Fruit fly (Drosophila melanogaster): ENCODE results near the gene LManI.

LManI gene

dm6 chr2L:10468388-10468787 is 11.3 kb upstream of the LManI start (continued):
- TF ChIP-seq CG14965 (GFP tag; optimal IDR thresholded peaks at IDR 0.05; ENCODE audit: borderline replicate concordance) = no peak
- TF ChIP-seq nmo (GFP tag; optimal IDR thresholded peaks at IDR 0.05) = peak; percentile 52
- peak; percentile 49 for TF ChIP-seq Antp (GFP tag; optimal IDR thresholded peaks at IDR 0.05)
- no peak for TF ChIP-seq Sin3A (optimal IDR thresholded peaks at IDR 0.05)
- TF ChIP-seq CG6175 (GFP tag; IDR thresholded peaks at IDR 0.05) = no peak
- TF ChIP-seq CG10543 (GFP tag; optimal IDR thresholded peaks at IDR 0.05) = peak; percentile 54
- peak; percentile 10 for TF ChIP-seq CG13624 (GFP tag; optimal IDR thresholded peaks at IDR 0.05)
- TF ChIP-seq CG11504 (tag; optimal IDR thresholded peaks at IDR 0.05) = peak; percentile 75
- TF ChIP-seq wor (GFP tag; IDR thresholded peaks at IDR 0.05) = no peak
- peak; percentile 17 for TF ChIP-seq Ssrp (tag; optimal IDR thresholded peaks at IDR 0.05)
- peak; percentile 50 for TF ChIP-seq CG12071 (GFP tag; optimal IDR thresholded peaks at IDR 0.05)
- TF ChIP-seq NFAT (GFP tag; IDR thresholded peaks at IDR 0.05) = peak; percentile 78
- TF ChIP-seq fu2 (GFP tag; optimal IDR thresholded peaks at IDR 0.05) = no peak
- TF ChIP-seq CG12942 (GFP tag; optimal IDR thresholded peaks at IDR 0.05) = peak; percentile 12
- TF ChIP-seq CG30020 (tag; optimal IDR thresholded peaks at IDR 0.05) = no peak
- TF ChIP-seq mld (GFP tag; IDR thresholded peaks at IDR 0.05; ENCODE audit: partially characterized antibody) = no peak
- no peak for TF ChIP-seq CG4854 (GFP tag; optimal IDR thresholded peaks at IDR 0.05)
- TF ChIP-seq esg (GFP tag; conservative IDR thresholded peaks at IDR 0.05) = peak; percentile 61
- 0 out of 2 replicates have a peak, but pooled peaks have one; percentile 39 for TF ChIP-seq Rx (GFP tag; IDR thresholded peaks at IDR 0.05)
- TF ChIP-seq lilli (GFP tag; optimal IDR thresholded peaks at IDR 0.05) = peak; percentile 52
- TF ChIP-seq stwl (tag; optimal IDR thresholded peaks at IDR 0.05) = no peak
- TF ChIP-seq CG8281 (tag; optimal IDR thresholded peaks at IDR 0.05) = peak; percentile 3
- no peak for TF ChIP-seq z (GFP tag; IDR thresholded peaks at IDR 0.05)
- peak; percentile 67 for TF ChIP-seq CG17359 (tag; optimal IDR thresholded peaks at IDR 0.05)
- peak; percentile 51; the same call in 1 of the 2 replicates for TF ChIP-seq CG32772 (GFP tag; IDR thresholded peaks at IDR 0.05)
- TF ChIP-seq otp (GFP tag; IDR thresholded peaks at IDR 0.05) = peak; percentile 26; the same call in 1 of the 3 replicates
- TF ChIP-seq pnt (GFP tag; optimal IDR thresholded peaks at IDR 0.05) = peak; percentile 16
- no peak for TF ChIP-seq Lpt (GFP tag; optimal IDR thresholded peaks at IDR 0.05)
- TF ChIP-seq CG3407 (GFP tag; optimal IDR thresholded peaks at IDR 0.05) = peak; percentile 31
- peak; percentile 35 for TF ChIP-seq Abd-B (GFP tag; optimal IDR thresholded peaks at IDR 0.05)
- TF ChIP-seq salm (tag; optimal IDR thresholded peaks at IDR 0.05) = peak; percentile 11
- peak; percentile 71; the same call in 1 of the 2 replicates for TF ChIP-seq lmd (GFP tag; IDR thresholded peaks at IDR 0.05)
- TF ChIP-seq CG11456 (GFP tag; IDR thresholded peaks at IDR 0.05) = peak; percentile 81
- peak; percentile 25 for TF ChIP-seq Chrac-16 (GFP tag; optimal IDR thresholded peaks at IDR 0.05)
- no peak for TF ChIP-seq ato (GFP tag; IDR thresholded peaks at IDR 0.05; ENCODE audit: partially characterized antibody)
- TF ChIP-seq zen (tag; optimal IDR thresholded peaks at IDR 0.05) = no peak
- no peak for TF ChIP-seq Sry-δ (GFP tag; optimal IDR thresholded peaks at IDR 0.05)
- TF ChIP-seq lov (optimal IDR thresholded peaks at IDR 0.05) = no peak
- no peak for TF ChIP-seq lov (GFP tag; IDR thresholded peaks at IDR 0.05)
- no peak for TF ChIP-seq CG11398 (GFP tag; optimal IDR thresholded peaks at IDR 0.05)
- TF ChIP-seq Trl (optimal IDR thresholded peaks at IDR 0.05) = no peak
- peak; percentile 38 for TF ChIP-seq Trl (GFP tag; optimal IDR thresholded peaks at IDR 0.05)
- peak; percentile 34; the same call in 1 of the 2 replicates for TF ChIP-seq Adf1 (GFP tag; IDR thresholded peaks at IDR 0.05)
- peak; percentile 35 for TF ChIP-seq Nf-YC (tag; optimal IDR thresholded peaks at IDR 0.05)
- TF ChIP-seq Oli (tag; optimal IDR thresholded peaks at IDR 0.05) = peak; percentile 54
- peak; percentile 38 for TF ChIP-seq CG17802 (tag; optimal IDR thresholded peaks at IDR 0.05)
- peak; percentile 43 for TF ChIP-seq CG3281 (GFP tag; optimal IDR thresholded peaks at IDR 0.05)
- peak; percentile 5 for TF ChIP-seq CG12659 (GFP tag; optimal IDR thresholded peaks at IDR 0.05)
- TF ChIP-seq HmgZ (tag; optimal IDR thresholded peaks at IDR 0.05) = peak; percentile 15
- TF ChIP-seq Dip3 (GFP tag; optimal IDR thresholded peaks at IDR 0.05) = no peak
- TF ChIP-seq usp (GFP tag; optimal IDR thresholded peaks at IDR 0.05) = no peak
- no peak for TF ChIP-seq C15 (GFP tag; IDR thresholded peaks at IDR 0.05)

Measured in whole organism, embryonic.